Fruit fly (Drosophila melanogaster): ENCODE measurements around the gene Ubqn.

dm6 chrX:19645873-19646541 is 37.6 kb upstream of the Ubqn start, which contains the start of gene Arp10:
- TF ChIP-seq lola (GFP tag; optimal IDR thresholded peaks at IDR 0.05) (no peak), Hr78 (GFP tag; optimal IDR thresholded peaks at IDR 0.05) (no peak), usp (GFP tag; optimal IDR thresholded peaks at IDR 0.05) (no peak), pan (optimal IDR thresholded peaks at IDR 0.05) (no peak)

Measured in whole organism, wandering third instar larva.